Fruit fly (Drosophila melanogaster) whole organism, embryonic: ENCODE results near the gene cbt.

Experiments used
- Abd-B ChIP-seq: fragments of 200-800 bp; sonication (Bioruptor generic); optimal IDR thresholded peaks from 2 replicates; lab custom pipeline; 2018; ENCODE audit warnings: missing biosample characterization, mild to moderate bottlenecking, missing genetic modification characterization, moderate library complexity
- Atf-2 ChIP-seq: fragments of 200-800 bp; sonication (Bioruptor generic); optimal IDR thresholded peaks from 2 replicates; lab custom pipeline; 2016; ENCODE audit warnings: missing biosample characterization, missing genetic modification characterization
- CG10274 ChIP-seq: fragments of 200-800 bp; sonication (Bioruptor generic); optimal IDR thresholded peaks from 3 replicates; lab custom pipeline; 2017; ENCODE audit warnings: missing biosample characterization, mild to moderate bottlenecking, missing genetic modification characterization
- CG10979 ChIP-seq: fragments of 200-800 bp; sonication (Bioruptor generic); optimal IDR thresholded peaks from 2 replicates; lab custom pipeline; 2018; ENCODE audit warnings: missing biosample characterization, mild to moderate bottlenecking, missing genetic modification characterization, moderate library complexity
- CG11723 ChIP-seq: fragments of 200-800 bp; sonication (Bioruptor generic); optimal IDR thresholded peaks from 2 replicates; lab custom pipeline; 2017; ENCODE audit warnings: missing biosample characterization, mild to moderate bottlenecking, missing genetic modification characterization
- CG12391 ChIP-seq: fragments of 200-800 bp; sonication (Bioruptor generic); optimal IDR thresholded peaks from 3 replicates; lab custom pipeline; 2018; ENCODE audit warnings: missing biosample characterization, mild to moderate bottlenecking, missing genetic modification characterization, moderate library complexity
- CG1603 ChIP-seq: fragments of 200-800 bp; sonication (Bioruptor generic); optimal IDR thresholded peaks from 2 replicates; lab custom pipeline; 2019; ENCODE audit warnings: missing biosample characterization, mild to moderate bottlenecking, missing genetic modification characterization, moderate library complexity
- CG18599 ChIP-seq: fragments of 200-800 bp; sonication (Bioruptor generic); optimal IDR thresholded peaks from 3 replicates; lab custom pipeline; 2017; ENCODE audit warnings: missing biosample characterization, missing genetic modification characterization, mild to moderate bottlenecking, moderate library complexity, missing genetic modification reagents
- CG2120 ChIP-seq: fragments of 200-800 bp; sonication (Bioruptor generic); optimal IDR thresholded peaks from 3 replicates; lab custom pipeline; 2016; ENCODE audit warnings: missing biosample characterization, missing genetic modification characterization
- CG2678 ChIP-seq: fragments of 200-800 bp; sonication (Bioruptor generic); optimal IDR thresholded peaks from 3 replicates; lab custom pipeline; 2019; ENCODE audit warnings: missing biosample characterization, mild to moderate bottlenecking, missing genetic modification characterization, moderate library complexity
- CG32772 ChIP-seq: fragments of 200-800 bp; sonication (Bioruptor generic); IDR thresholded peaks from 2 replicates; pipeline ENCODE4 v1.3.6; 2022; ENCODE audit warnings: missing biosample characterization, missing genetic modification characterization
- CG33213 ChIP-seq: fragments of 200-800 bp; sonication (Bioruptor generic); optimal IDR thresholded peaks from 3 replicates; lab custom pipeline; 2016; ENCODE audit warnings: missing biosample characterization, missing genetic modification characterization
- CG3726 ChIP-seq: fragments of 200-800 bp; sonication (Bioruptor generic); IDR thresholded peaks from 3 replicates; pipeline ENCODE4, ENCODE4 v1.3.6; 2022; ENCODE audit warnings: missing biosample characterization, missing genetic modification characterization
- CG4617 ChIP-seq: fragments of 200-800 bp; sonication (Bioruptor generic); optimal IDR thresholded peaks from 3 replicates; lab custom pipeline; 2016; ENCODE audit warnings: missing biosample characterization, missing genetic modification characterization, borderline replicate concordance
- CG4730 ChIP-seq: fragments of 200-800 bp; sonication (Bioruptor generic); IDR thresholded peaks from 2 replicates; pipeline ENCODE4 v1.3.6; 2022; ENCODE audit warnings: missing biosample characterization, missing genetic modification characterization
- CG7839 ChIP-seq: fragments of 200-800 bp; sonication (Bioruptor generic); optimal IDR thresholded peaks from 3 replicates; lab custom pipeline; 2018; ENCODE audit warnings: missing biosample characterization, mild to moderate bottlenecking, missing genetic modification characterization, moderate library complexity
- CG7928 ChIP-seq: fragments of 200-800 bp; sonication (Bioruptor generic); optimal IDR thresholded peaks from 2 replicates; lab custom pipeline; 2017; ENCODE audit warnings: missing biosample characterization, mild to moderate bottlenecking, missing genetic modification characterization
- CG8765 ChIP-seq: fragments of 200-800 bp; sonication (Bioruptor generic); IDR thresholded peaks from 2 replicates; pipeline ENCODE4 v1.3.6; 2022; ENCODE audit warnings: missing biosample characterization, missing genetic modification characterization
- CG9609 ChIP-seq: fragments of 200-800 bp; sonication (Bioruptor generic); optimal IDR thresholded peaks from 3 replicates; lab custom pipeline; 2016; ENCODE audit warnings: missing biosample characterization, missing genetic modification characterization
- CrebB ChIP-seq: fragments of 200-800 bp; sonication (Bioruptor generic); optimal IDR thresholded peaks from 3 replicates; lab custom pipeline; 2018; ENCODE audit warnings: missing biosample characterization, mild to moderate bottlenecking, missing genetic modification characterization
- D19A ChIP-seq: fragments of 200-800 bp; optimal IDR thresholded peaks from 3 replicates; lab custom pipeline; 2019; ENCODE audit warnings: missing biosample characterization, mild to moderate bottlenecking, missing genetic modification characterization, moderate library complexity
- Deaf1 ChIP-seq: fragments of 200-800 bp; optimal IDR thresholded peaks from 3 replicates; lab custom pipeline; 2019; ENCODE audit warnings: missing biosample characterization, mild to moderate bottlenecking, missing genetic modification characterization, moderate library complexity
- Doc3 ChIP-seq: fragments of 200-800 bp; sonication (Bioruptor generic); IDR thresholded peaks from 3 replicates; pipeline ENCODE4 v1.3.6; 2022; ENCODE audit warnings: missing biosample characterization, missing genetic modification characterization; ENCODE audit not compliant: partially characterized antibody
- E2f2 ChIP-seq: fragments of 200-800 bp; sonication (Bioruptor generic); IDR thresholded peaks from 2 replicates; pipeline ENCODE4 v1.3.6; 2022; ENCODE audit warnings: missing biosample characterization, missing genetic modification characterization
- Ets65A ChIP-seq: fragments of 200-800 bp; sonication (Bioruptor generic); peaks from one replicate; lab custom pipeline; 2016; ENCODE audit warnings: missing biosample characterization, missing genetic modification characterization
- HHEX ChIP-seq: fragments of 200-800 bp; sonication (Bioruptor generic); optimal IDR thresholded peaks from 3 replicates; lab custom pipeline; 2017; ENCODE audit warnings: missing biosample characterization, mild to moderate bottlenecking, missing genetic modification characterization, missing genetic modification reagents
- Med ChIP-seq: fragments of 200-800 bp; sonication (Bioruptor generic); peaks from one replicate; lab custom pipeline; 2016; ENCODE audit warnings: missing biosample characterization, missing genetic modification characterization, mild to moderate bottlenecking, inconsistent platforms, moderate library complexity
- Nf-YB ChIP-seq: fragments of 200-800 bp; sonication (Bioruptor generic); optimal IDR thresholded peaks from 3 replicates; lab custom pipeline; 2019; ENCODE audit warnings: missing biosample characterization, mild to moderate bottlenecking, missing genetic modification characterization, moderate library complexity
- Nf-YC ChIP-seq: fragments of 200-800 bp; optimal IDR thresholded peaks from 3 replicates; lab custom pipeline; 2019; ENCODE audit warnings: missing biosample characterization, mild to moderate bottlenecking, missing genetic modification characterization, moderate library complexity
- Side ChIP-seq: fragments of 200-800 bp; sonication (Bioruptor generic); optimal IDR thresholded peaks from 2 replicates; lab custom pipeline; 2016; ENCODE audit warnings: missing biosample characterization, missing genetic modification characterization
- Sox100B ChIP-seq: fragments of 200-800 bp; sonication (Bioruptor generic); optimal IDR thresholded peaks from 3 replicates; lab custom pipeline; 2018; ENCODE audit warnings: missing biosample characterization, mild to moderate bottlenecking, missing genetic modification characterization
- Sox102F ChIP-seq: fragments of 200-800 bp; sonication (Bioruptor generic); optimal IDR thresholded peaks from 2 replicates; lab custom pipeline; 2018; ENCODE audit warnings: missing biosample characterization, mild to moderate bottlenecking, missing genetic modification characterization, moderate library complexity
- Xrp1 ChIP-seq: fragments of 200-800 bp; sonication (Bioruptor generic); IDR thresholded peaks from 2 replicates; pipeline ENCODE4 v1.3.6; 2022; ENCODE audit warnings: missing biosample characterization, missing genetic modification characterization
- az2 ChIP-seq: fragments of 200-800 bp; sonication (Bioruptor generic); optimal IDR thresholded peaks from 3 replicates; lab custom pipeline; 2016; ENCODE audit warnings: missing biosample characterization, missing genetic modification characterization
- cas ChIP-seq: fragments of 200-800 bp; sonication (Bioruptor generic); IDR thresholded peaks from 2 replicates; pipeline ENCODE4 v1.3.6; 2022; ENCODE audit warnings: missing biosample characterization, missing genetic modification characterization
- cg ChIP-seq: fragments of 200-800 bp; sonication (Bioruptor generic); optimal IDR thresholded peaks from 3 replicates; lab custom pipeline; 2019; ENCODE audit warnings: missing biosample characterization, mild to moderate bottlenecking, missing genetic modification characterization, moderate library complexity
- chif ChIP-seq, 2 experiments: fragments of 200-800 bp; sonication (Bioruptor generic); optimal IDR thresholded peaks; 3 replicates each; lab custom pipeline; 2016; ENCODE audit warnings: missing biosample characterization in 2 of 2, missing genetic modification characterization in 2 of 2
- chm ChIP-seq: fragments of 200-800 bp; sonication (Bioruptor generic); IDR thresholded peaks from 2 replicates; pipeline ENCODE4 v1.3.6; 2022; ENCODE audit warnings: missing biosample characterization, missing genetic modification characterization
- exex ChIP-seq: fragments of 200-800 bp; sonication (Bioruptor generic); optimal IDR thresholded peaks from 4 replicates; lab custom pipeline; 2018; ENCODE audit warnings: missing biosample characterization, mild to moderate bottlenecking, missing genetic modification characterization, moderate library complexity
- gce ChIP-seq: fragments of 200-800 bp; sonication (Bioruptor generic); IDR thresholded peaks from 3 replicates; pipeline ENCODE4 v1.3.6; 2022; ENCODE audit warnings: missing biosample characterization, missing genetic modification characterization
- gem ChIP-seq: fragments of 200-800 bp; sonication (Bioruptor generic); optimal IDR thresholded peaks from 2 replicates; lab custom pipeline; 2019; ENCODE audit warnings: missing biosample characterization, mild to moderate bottlenecking, missing genetic modification characterization, moderate library complexity
- her ChIP-seq: fragments of 200-800 bp; sonication (Bioruptor generic); optimal IDR thresholded peaks from 2 replicates; lab custom pipeline; 2016; ENCODE audit warnings: missing biosample characterization, missing genetic modification characterization
- kni ChIP-seq: fragments of 200-800 bp; sonication (Bioruptor generic); optimal IDR thresholded peaks from 3 replicates; lab custom pipeline; 2017; ENCODE audit warnings: mild to moderate bottlenecking, missing biosample characterization, missing genetic modification reagents, missing genetic modification characterization
- lab ChIP-seq: fragments of 200-800 bp; sonication (Bioruptor generic); optimal IDR thresholded peaks from 3 replicates; lab custom pipeline; 2017; ENCODE audit warnings: missing biosample characterization, missing genetic modification characterization, mild to moderate bottlenecking, moderate library complexity, missing genetic modification reagents
- pzg ChIP-seq: fragments of 200-800 bp; sonication (Bioruptor generic); optimal IDR thresholded peaks from 3 replicates; lab custom pipeline; 2018; ENCODE audit warnings: missing biosample characterization, mild to moderate bottlenecking, missing genetic modification characterization, moderate library complexity
- row ChIP-seq: fragments of 200-800 bp; sonication (Bioruptor generic); IDR thresholded peaks from 3 replicates; pipeline ENCODE4 v1.3.6; 2022; ENCODE audit warnings: missing biosample characterization, missing genetic modification characterization
- sens ChIP-seq: fragments of 200-800 bp; sonication (Bioruptor generic); peaks from one replicate; lab custom pipeline; 2016; ENCODE audit warnings: missing biosample characterization, missing genetic modification characterization
- sens-2 ChIP-seq: fragments of 200-800 bp; sonication (Bioruptor generic); IDR thresholded peaks from 2 replicates; pipeline ENCODE4 v1.3.6; 2022; ENCODE audit warnings: missing biosample characterization, missing genetic modification characterization
- zf30C ChIP-seq: fragments of 200-800 bp; sonication (Bioruptor generic); optimal IDR thresholded peaks from 3 replicates; lab custom pipeline; 2018; ENCODE audit warnings: missing biosample characterization, mild to moderate bottlenecking, missing genetic modification characterization

cbt gene

DNA sequence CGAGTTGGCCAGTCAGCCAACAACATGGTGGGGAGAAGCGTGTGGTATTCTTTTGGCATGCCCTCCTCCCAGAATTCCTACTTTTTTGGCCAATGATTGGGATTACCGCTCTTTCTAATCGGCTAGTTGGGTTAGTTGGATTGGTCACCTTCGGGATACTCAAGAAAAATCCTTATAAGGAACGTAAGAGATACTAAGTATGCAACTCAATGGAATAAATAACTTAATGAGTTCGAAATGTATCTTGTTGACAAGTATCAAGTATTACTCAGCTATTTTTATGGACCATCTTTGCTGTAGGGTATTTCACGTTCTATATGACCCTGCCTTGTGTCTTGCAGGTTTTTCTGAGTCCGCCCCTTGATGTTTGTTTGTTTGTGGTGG is 47.4 kb upstream of the cbt start:
- peak; percentile 8 for TF ChIP-seq Med
- peak; percentile 22 for TF ChIP-seq Ets65A (GFP tag; lab: Kevin White, UChicago)
- no peak for TF ChIP-seq CG7928 (GFP tag; lab: Kevin White, UChicago)
- TF ChIP-seq az2: no peak
- TF ChIP-seq Nf-YB (GFP tag; lab: Kevin White, UChicago): no peak
- peak; percentile 44 for TF ChIP-seq gem
- TF ChIP-seq CG11723 (GFP tag; lab: Kevin White, UChicago): no peak
- peak; percentile 39 for TF ChIP-seq Nf-YC (tag; lab: Kevin White, UChicago)
- TF ChIP-seq sens (GFP tag; lab: Kevin White, UChicago): peak; percentile 64
- no peak for TF ChIP-seq chm (GFP tag; lab: Robert Waterston, UW)
- TF ChIP-seq Sox102F: peak; percentile 25
- no peak for TF ChIP-seq Sox100B (GFP tag; lab: Kevin White, UChicago)
- peak; percentile 25 for TF ChIP-seq CG18599 (GFP tag; lab: Kevin White, UChicago)
- TF ChIP-seq row (GFP tag; lab: Robert Waterston, UW): peak; percentile 42; the same call in 1 of the 3 replicates
- TF ChIP-seq D19A: peak; percentile 32
- TF ChIP-seq CG4617 (GFP tag; lab: Kevin White, UChicago): no peak
- TF ChIP-seq CG1603 (tag; lab: Kevin White, UChicago): peak; percentile 19
- TF ChIP-seq CG12391 (tag; lab: Kevin White, UChicago): peak; percentile 2
- no peak for TF ChIP-seq cas
- peak; percentile 11 for TF ChIP-seq lab (GFP tag; lab: Kevin White, UChicago)
- TF ChIP-seq CrebB: no peak
- peak; percentile 64 for TF ChIP-seq CG10274
- peak; percentile 13 for TF ChIP-seq CG2678
- TF ChIP-seq CG10979 (tag; lab: Kevin White, UChicago): peak; percentile 11
- TF ChIP-seq Abd-B (GFP tag; lab: Kevin White, UChicago): no peak
- TF ChIP-seq E2f2 (GFP tag; lab: Robert Waterston, UW): no peak
- peak; percentile 33 for TF ChIP-seq CG2120 (GFP tag; lab: Kevin White, UChicago)
- TF ChIP-seq Doc3 (GFP tag; lab: Robert Waterston, UW): no peak
- no peak for TF ChIP-seq cg (GFP tag; lab: Kevin White, UChicago)
- no peak for TF ChIP-seq CG9609 (GFP tag; lab: Kevin White, UChicago)
- TF ChIP-seq Xrp1 (GFP tag; lab: Robert Waterston, UW): 0 out of 2 replicates have a peak, but pooled peaks have one; percentile 15

- TF ChIP-seq Side (GFP tag; lab: Kevin White, UChicago): no peak
- TF ChIP-seq CG4730 (GFP tag; lab: Robert Waterston, UW): no peak
- TF ChIP-seq Deaf1 (tag; lab: Kevin White, UChicago): peak; percentile 17
- TF ChIP-seq CG32772: no peak
- TF ChIP-seq gce: no peak
- TF ChIP-seq Doc3 (GFP tag; lab: Robert Waterston, UW): no peak
- TF ChIP-seq sens (GFP tag; lab: Kevin White, UChicago): peak; percentile 61
- TF ChIP-seq zf30C (GFP tag; lab: Kevin White, UChicago): no peak
- no peak for TF ChIP-seq CG33213 (GFP tag; lab: Kevin White, UChicago)
- TF ChIP-seq CG7839 (tag; lab: Kevin White, UChicago): peak; percentile 26
- TF ChIP-seq her (GFP tag; lab: Kevin White, UChicago): no peak
- no peak for TF ChIP-seq chif (GFP tag; optimal IDR thresholded peaks at IDR 0.05; lab: Kevin White, UChicago)
- TF ChIP-seq pzg (GFP tag; lab: Kevin White, UChicago): no peak
- no peak for TF ChIP-seq kni
- no peak for TF ChIP-seq sens-2 (GFP tag; lab: Robert Waterston, UW)
- TF ChIP-seq exex (tag; lab: Kevin White, UChicago): no peak
- no peak for TF ChIP-seq CG8765 (GFP tag; lab: Robert Waterston, UW)
- TF ChIP-seq Ets65A (GFP tag; lab: Kevin White, UChicago): peak; percentile 35
- no peak for TF ChIP-seq Atf-2 (GFP tag; lab: Kevin White, UChicago)
- TF ChIP-seq row (GFP tag; lab: Robert Waterston, UW): 0 out of 3 replicates have a peak, but pooled peaks have one; percentile 14
- TF ChIP-seq HHEX (GFP tag; lab: Kevin White, UChicago): no peak
- no peak for TF ChIP-seq CG3726 (GFP tag; lab: Robert Waterston, UW)
- TF ChIP-seq chm (GFP tag; lab: Robert Waterston, UW): no peak
Measured at dm6 chr2L:526192-526923, 46.9 kb upstream of the cbt start.
